Worm (Caenorhabditis elegans) whole organism, L4 larva: ENCODE data around the gene C52G5.3.
A peak's percentile ranks its signal among the peaks of the same experiment; 100 is the strongest.

Experiments used
- D1046.2 ChIP-seq: fragments of 200-800 bp; sonication (Bioruptor generic); IDR thresholded peaks from 2 replicates; pipeline ENCODE4 v1.3.6; 2022; ENCODE audit warnings: missing genetic modification characterization, missing compliant biosample characterization
- R02D3.7 ChIP-seq: fragments of 150-350 bp; sonication (generic microtip); optimal IDR thresholded peaks from 3 replicates; lab custom pipeline; 2014; ENCODE audit warnings: missing biosample characterization, missing genetic modification characterization
- Y5F2A.4 ChIP-seq: fragments of 200-800 bp; sonication (Bioruptor generic); optimal IDR thresholded peaks from 2 replicates; lab custom pipeline; 2018; ENCODE audit warnings: mild to moderate bottlenecking, missing genetic modification characterization, missing compliant biosample characterization
- aha-1 ChIP-seq: fragments of 150-350 bp; peaks from one replicate; lab custom pipeline; 2014; ENCODE audit warnings: missing biosample characterization, missing genetic modification characterization
- ceh-20 ChIP-seq: fragments of 200-800 bp; sonication (Bioruptor generic); IDR thresholded peaks from 2 replicates; pipeline ENCODE4 v1.3.6; 2022; ENCODE audit warnings: missing genetic modification reagents, missing genetic modification characterization, missing compliant biosample characterization
- dve-1 ChIP-seq: sonication (generic microtip); optimal IDR thresholded peaks from 2 replicates; lab custom pipeline; 2017; ENCODE audit warnings: antibody characterized with exemption, mild to moderate bottlenecking, missing genetic modification characterization, missing compliant biosample characterization; ENCODE audit not compliant: insufficient read depth
- lim-7 ChIP-seq: fragments of 200-800 bp; sonication (Bioruptor generic); IDR thresholded peaks from 2 replicates; pipeline ENCODE4 v1.3.6; 2022; ENCODE audit warnings: missing genetic modification characterization, missing compliant biosample characterization
- lin-1 ChIP-seq: fragments of 200-800 bp; sonication (Bioruptor generic); IDR thresholded peaks from 2 replicates; pipeline ENCODE4 v1.3.6; 2022; ENCODE audit warnings: missing genetic modification reagents, missing genetic modification characterization, missing compliant biosample characterization
- mdl-1 ChIP-seq, 2 experiments: fragments of 150-350 bp in 1 of 2; sonication (generic microtip) in 1 of 2; optimal IDR thresholded peaks; 2 replicates each; lab custom pipeline; 2014 to 2017; ENCODE audit warnings: missing biosample characterization in 2 of 2, missing genetic modification characterization in 2 of 2
- mdt-29 ChIP-seq: fragments of 200-800 bp; sonication (Bioruptor generic); IDR thresholded peaks from 2 replicates; pipeline ENCODE4 v1.3.6; 2022; ENCODE audit warnings: missing genetic modification reagents, missing genetic modification characterization, missing compliant biosample characterization
- mxl-2 ChIP-seq: fragments of 200-800 bp; sonication (Bioruptor generic); conservative IDR thresholded peaks from 2 replicates; pipeline ENCODE4 v1.3.6; 2022; ENCODE audit warnings: missing genetic modification reagents, missing genetic modification characterization, missing compliant biosample characterization
- nhr-237 ChIP-seq: sonication (generic microtip); optimal IDR thresholded peaks from 2 replicates; lab custom pipeline; 2017; ENCODE audit warnings: missing biosample characterization, missing genetic modification characterization
- unc-62 ChIP-seq, 3 experiments: fragments of 150-350 bp in 1 of 3; sonication (generic microtip); optimal IDR thresholded peaks in 2 of 3; peaks in 1 of 3; 1 replicate in 1 of 3; 2 replicates in 2 of 3; lab custom pipeline; 2014 to 2017; ENCODE audit warnings: missing biosample characterization in 3 of 3, missing genetic modification characterization in 3 of 3, missing genetic modification reagents in 3 of 3, missing genotype in 1 of 3
- zfp-3 ChIP-seq: fragments of 200-800 bp; sonication (Bioruptor generic); conservative IDR thresholded peaks from 2 replicates; pipeline ENCODE4 v1.3.6; 2022; ENCODE audit warnings: missing genetic modification reagents, missing genetic modification characterization, missing compliant biosample characterization

C52G5.3 gene

DNA sequence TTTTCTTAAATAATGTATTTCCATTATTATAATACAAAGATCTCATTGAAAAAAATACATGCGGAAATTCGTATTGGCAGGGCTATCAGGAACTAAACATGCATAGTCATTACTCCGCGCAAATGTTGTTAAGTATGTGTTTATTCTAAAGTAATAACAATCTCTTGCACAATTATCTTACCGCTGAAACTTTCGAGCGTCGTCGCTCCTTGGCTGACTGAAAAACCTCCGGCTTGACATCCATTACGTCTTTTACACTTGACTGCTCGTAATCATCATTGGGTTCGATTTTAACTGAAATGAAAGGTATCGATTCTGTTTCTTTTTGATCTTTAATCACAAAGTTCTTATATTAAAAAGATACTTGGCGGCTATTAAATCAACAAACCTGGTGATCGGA is 46.1 kb downstream of the C52G5.3 start:
- no peak for TF ChIP-seq nhr-237 (tag; lab: Kevin White, UChicago)
- TF ChIP-seq R02D3.7 = no peak
- TF ChIP-seq D1046.2 (GFP tag; lab: Robert Waterston, UW) = no peak
- no peak for TF ChIP-seq zfp-3
- TF ChIP-seq unc-62 (GFP tag; optimal IDR thresholded peaks at IDR 0.05 in 1 of 2; lab: Kevin White, UChicago) = peak in 1 of 2 experiments; percentile 92
- no peak for TF ChIP-seq unc-62 (tag; optimal IDR thresholded peaks at IDR 0.05; lab: Kevin White, UChicago)
- TF ChIP-seq mdl-1 (tag; optimal IDR thresholded peaks at IDR 0.05; lab: Kevin White, UChicago) = no peak
- TF ChIP-seq Y5F2A.4 = no peak
- TF ChIP-seq ceh-20 (GFP tag; lab: Robert Waterston, UW) = no peak
- no peak for TF ChIP-seq lin-1 (GFP tag; lab: Robert Waterston, UW)
- no peak for TF ChIP-seq lim-7
- no peak for TF ChIP-seq mdt-29
- TF ChIP-seq mxl-2 (GFP tag; lab: Robert Waterston, UW) = no peak
- peak; percentile 66 for TF ChIP-seq aha-1 (tag; lab: Kevin White, UChicago)
- TF ChIP-seq dve-1 (tag; lab: Kevin White, UChicago) = no peak
